Fruit fly (Drosophila melanogaster) whole organism, embryonic: ENCODE measurements around the gene CG15514.

Source experiments
- Abd-B ChIP-seq: fragments of 200-800 bp; sonication (Bioruptor generic); optimal IDR thresholded peaks from 2 replicates; lab custom pipeline; 2018; ENCODE audit warnings: missing biosample characterization, mild to moderate bottlenecking, missing genetic modification characterization, moderate library complexity
- Bdp1 ChIP-seq: fragments of 200-800 bp; sonication (Bioruptor generic); optimal IDR thresholded peaks from 3 replicates; lab custom pipeline; 2016; ENCODE audit warnings: missing biosample characterization, missing genetic modification characterization
- CG10147 ChIP-seq: fragments of 200-800 bp; sonication (Bioruptor generic); optimal IDR thresholded peaks from 2 replicates; lab custom pipeline; 2019; ENCODE audit warnings: missing biosample characterization, mild to moderate bottlenecking, missing genetic modification characterization, moderate library complexity
- CG10274 ChIP-seq: fragments of 200-800 bp; sonication (Bioruptor generic); optimal IDR thresholded peaks from 3 replicates; lab custom pipeline; 2017; ENCODE audit warnings: missing biosample characterization, mild to moderate bottlenecking, missing genetic modification characterization
- CG10462 ChIP-seq: fragments of 200-800 bp; sonication (Bioruptor generic); optimal IDR thresholded peaks from 2 replicates; lab custom pipeline; 2016; ENCODE audit warnings: missing biosample characterization, missing genetic modification characterization
- CG10543 ChIP-seq: fragments of 200-800 bp; sonication (Bioruptor generic); optimal IDR thresholded peaks from 3 replicates; lab custom pipeline; 2017; ENCODE audit warnings: missing biosample characterization, mild to moderate bottlenecking, missing genetic modification characterization, moderate library complexity
- CG11085 ChIP-seq: fragments of 200-800 bp; sonication (Bioruptor generic); IDR thresholded peaks from 2 replicates; pipeline ENCODE4 v1.3.6; 2022; ENCODE audit warnings: missing biosample characterization, missing genetic modification characterization
- CG14050 ChIP-seq: fragments of 200-800 bp; sonication (Bioruptor generic); IDR thresholded peaks from 3 replicates; pipeline ENCODE4 v1.3.6; 2022; ENCODE audit warnings: missing biosample characterization, missing genetic modification characterization
- CG14441 ChIP-seq: fragments of 200-800 bp; sonication (Bioruptor generic); IDR thresholded peaks from 2 replicates; pipeline ENCODE4 v1.3.6; 2022; ENCODE audit warnings: missing biosample characterization, missing genetic modification characterization
- CG16863 ChIP-seq: fragments of 200-800 bp; sonication (Bioruptor generic); optimal IDR thresholded peaks from 3 replicates; lab custom pipeline; 2016; ENCODE audit warnings: missing biosample characterization, missing genetic modification characterization
- CG17186 ChIP-seq: fragments of 200-800 bp; sonication (Bioruptor generic); optimal IDR thresholded peaks from 3 replicates; lab custom pipeline; 2017; ENCODE audit warnings: missing biosample characterization, missing genetic modification reagents, missing genetic modification characterization
- CG18011 ChIP-seq: fragments of 200-800 bp; sonication (Bioruptor generic); optimal IDR thresholded peaks from 2 replicates; lab custom pipeline; 2017; ENCODE audit warnings: missing biosample characterization, missing genetic modification characterization, mild to moderate bottlenecking, moderate library complexity, missing genotype
- CG1832 ChIP-seq: fragments of 200-800 bp; sonication (Bioruptor generic); optimal IDR thresholded peaks from 2 replicates; lab custom pipeline; 2017; ENCODE audit warnings: missing biosample characterization, mild to moderate bottlenecking, missing genetic modification characterization, inconsistent platforms
- CG2120 ChIP-seq: fragments of 200-800 bp; sonication (Bioruptor generic); optimal IDR thresholded peaks from 3 replicates; lab custom pipeline; 2016; ENCODE audit warnings: missing biosample characterization, missing genetic modification characterization
- CG31441 ChIP-seq: fragments of 200-800 bp; sonication (Bioruptor generic); IDR thresholded peaks from 2 replicates; pipeline ENCODE4 v1.3.6; 2022; ENCODE audit warnings: missing biosample characterization, missing genetic modification characterization
- CG3163 ChIP-seq: fragments of 200-800 bp; sonication (Bioruptor generic); optimal IDR thresholded peaks from 3 replicates; lab custom pipeline; 2016; ENCODE audit warnings: missing biosample characterization, missing genetic modification characterization
- CG34422 ChIP-seq: fragments of 200-800 bp; sonication (Bioruptor generic); IDR thresholded peaks from 3 replicates; pipeline ENCODE4 v1.3.6; 2022; ENCODE audit warnings: missing biosample characterization, missing genetic modification characterization
- CG5953 ChIP-seq: fragments of 200-800 bp; sonication (Bioruptor generic); IDR thresholded peaks from 2 replicates; pipeline ENCODE4 v1.3.6; 2022; ENCODE audit warnings: missing biosample characterization, missing genetic modification characterization
- Dp ChIP-seq: fragments of 200-800 bp; sonication (Bioruptor generic); optimal IDR thresholded peaks from 2 replicates; lab custom pipeline; 2018; ENCODE audit warnings: missing biosample characterization, mild to moderate bottlenecking, missing genetic modification characterization, moderate library complexity
- HLH3B ChIP-seq: fragments of 200-800 bp; sonication (Bioruptor generic); IDR thresholded peaks from 2 replicates; pipeline ENCODE4 v1.3.6; 2022; ENCODE audit warnings: missing biosample characterization, missing genetic modification characterization
- Hmr ChIP-seq: fragments of 200-800 bp; sonication (Bioruptor generic); optimal IDR thresholded peaks from 3 replicates; lab custom pipeline; 2017; ENCODE audit warnings: mild to moderate bottlenecking, missing biosample characterization, missing genetic modification reagents, missing genetic modification characterization
- Hmx ChIP-seq: fragments of 200-800 bp; sonication (Bioruptor generic); optimal IDR thresholded peaks from 2 replicates; lab custom pipeline; 2016; ENCODE audit warnings: missing biosample characterization, missing genetic modification characterization
- Myb ChIP-seq: fragments of 200-800 bp; sonication (Bioruptor generic); optimal IDR thresholded peaks from 2 replicates; lab custom pipeline; 2016; ENCODE audit warnings: missing biosample characterization, missing genetic modification characterization
- NC2α ChIP-seq: fragments of 200-800 bp; sonication (Bioruptor generic); optimal IDR thresholded peaks from 2 replicates; lab custom pipeline; 2016; ENCODE audit warnings: missing biosample characterization, missing genetic modification characterization
- PHDP ChIP-seq: fragments of 200-800 bp; sonication (Bioruptor generic); optimal IDR thresholded peaks from 3 replicates; lab custom pipeline; 2018; ENCODE audit warnings: missing biosample characterization, mild to moderate bottlenecking, missing genetic modification characterization, moderate library complexity
- Sin3A ChIP-seq: fragments of >200 bp; optimal IDR thresholded peaks from 2 replicates; lab custom pipeline; 2018
- al ChIP-seq: fragments of 200-800 bp; sonication (Bioruptor generic); IDR thresholded peaks from 2 replicates; pipeline ENCODE4 v1.3.6; 2022; ENCODE audit warnings: missing biosample characterization, missing genetic modification characterization
- ap ChIP-seq: fragments of 200-800 bp; sonication (Bioruptor generic); IDR thresholded peaks from 2 replicates; pipeline ENCODE4 v1.3.6; 2022; ENCODE audit warnings: missing biosample characterization, missing genetic modification characterization
- cas ChIP-seq: fragments of 200-800 bp; sonication (Bioruptor generic); IDR thresholded peaks from 2 replicates; pipeline ENCODE4 v1.3.6; 2022; ENCODE audit warnings: missing biosample characterization, missing genetic modification characterization
- chif ChIP-seq, 2 experiments: fragments of 200-800 bp; sonication (Bioruptor generic); optimal IDR thresholded peaks; 3 replicates each; lab custom pipeline; 2016; ENCODE audit warnings: missing biosample characterization in 2 of 2, missing genetic modification characterization in 2 of 2
- chinmo ChIP-seq: fragments of 200-800 bp; sonication (Bioruptor generic); IDR thresholded peaks from 4 replicates; pipeline ENCODE4 v1.3.6; 2022; ENCODE audit warnings: missing biosample characterization, missing genetic modification characterization; ENCODE audit not compliant: partially characterized antibody
- crc ChIP-seq: fragments of 200-800 bp; sonication (Bioruptor generic); optimal IDR thresholded peaks from 2 replicates; lab custom pipeline; 2016; ENCODE audit warnings: missing biosample characterization, missing genetic modification characterization
- crp ChIP-seq, 2 experiments: fragments of 200-800 bp; sonication (Bioruptor generic); optimal IDR thresholded peaks; 2 replicates in 1 of 2; 3 replicates in 1 of 2; lab custom pipeline; 2017; ENCODE audit warnings: missing biosample characterization in 2 of 2, missing genetic modification characterization in 2 of 2, mild to moderate bottlenecking in 1 of 2, moderate library complexity in 1 of 2
- danr ChIP-seq: fragments of 200-800 bp; sonication (Bioruptor generic); IDR thresholded peaks from 2 replicates; pipeline ENCODE4 v1.3.6; 2022; ENCODE audit warnings: missing biosample characterization, missing genetic modification characterization
- disco-r ChIP-seq: fragments of 200-800 bp; sonication (Bioruptor generic); optimal IDR thresholded peaks from 2 replicates; lab custom pipeline; 2016; ENCODE audit warnings: missing biosample characterization, missing genetic modification characterization
- emc ChIP-seq: fragments of 200-800 bp; sonication (Bioruptor generic); optimal IDR thresholded peaks from 2 replicates; lab custom pipeline; 2016; ENCODE audit warnings: missing biosample characterization, missing genetic modification characterization
- eyg ChIP-seq: fragments of 200-800 bp; sonication (Bioruptor generic); optimal IDR thresholded peaks from 3 replicates; lab custom pipeline; 2016; ENCODE audit warnings: missing biosample characterization, missing genetic modification characterization
- fd64A ChIP-seq: fragments of 200-800 bp; sonication (Bioruptor generic); optimal IDR thresholded peaks from 3 replicates; lab custom pipeline; 2018; ENCODE audit warnings: missing biosample characterization, mild to moderate bottlenecking, missing genetic modification characterization
- fru ChIP-seq: fragments of >200 bp; optimal IDR thresholded peaks from 2 replicates; lab custom pipeline; 2017
- jigr1 ChIP-seq: fragments of 200-800 bp; sonication (Bioruptor generic); IDR thresholded peaks from 3 replicates; pipeline ENCODE4 v1.3.6; 2022; ENCODE audit warnings: missing biosample characterization, missing genetic modification characterization
- jing ChIP-seq: fragments of 200-800 bp; sonication (Bioruptor generic); optimal IDR thresholded peaks from 2 replicates; lab custom pipeline; 2018; ENCODE audit warnings: missing biosample characterization, mild to moderate bottlenecking, missing genetic modification characterization
- lilli ChIP-seq: fragments of 200-800 bp; sonication (Bioruptor generic); optimal IDR thresholded peaks from 3 replicates; lab custom pipeline; 2016; ENCODE audit warnings: missing biosample characterization, missing genetic modification characterization
- luna ChIP-seq: fragments of 200-800 bp; sonication (Bioruptor generic); optimal IDR thresholded peaks from 2 replicates; lab custom pipeline; 2016; ENCODE audit warnings: missing biosample characterization, missing genetic modification characterization
- nom ChIP-seq: fragments of 200-800 bp; sonication (Bioruptor generic); optimal IDR thresholded peaks from 2 replicates; lab custom pipeline; 2017; ENCODE audit warnings: missing biosample characterization, missing genetic modification characterization, mild to moderate bottlenecking, moderate library complexity, missing genetic modification reagents
- pb ChIP-seq: fragments of 200-800 bp; sonication (Bioruptor generic); optimal IDR thresholded peaks from 3 replicates; lab custom pipeline; 2016; ENCODE audit warnings: missing biosample characterization, missing genetic modification characterization
- peb ChIP-seq: fragments of 200-800 bp; sonication (Bioruptor generic); IDR thresholded peaks from 2 replicates; pipeline ENCODE4 v1.3.6; 2022; ENCODE audit warnings: missing biosample characterization, missing genetic modification characterization
- sd ChIP-seq: fragments of 200-800 bp; sonication (Bioruptor generic); optimal IDR thresholded peaks from 3 replicates; lab custom pipeline; 2018; ENCODE audit warnings: missing biosample characterization, mild to moderate bottlenecking, missing genetic modification characterization, moderate library complexity
- shn ChIP-seq: fragments of 200-800 bp; sonication (Bioruptor generic); optimal IDR thresholded peaks from 3 replicates; lab custom pipeline; 2016; ENCODE audit warnings: missing biosample characterization, missing genetic modification characterization
- sisA ChIP-seq: fragments of 200-800 bp; sonication (Bioruptor generic); IDR thresholded peaks from 2 replicates; pipeline ENCODE4 v1.3.6; 2022; ENCODE audit warnings: missing biosample characterization, missing genetic modification characterization
- tio ChIP-seq: fragments of 200-800 bp; sonication (Bioruptor generic); optimal IDR thresholded peaks from 2 replicates; lab custom pipeline; 2017; ENCODE audit warnings: missing biosample characterization, missing genetic modification characterization, inconsistent platforms
- unc-4 ChIP-seq: fragments of 200-800 bp; sonication (Bioruptor generic); IDR thresholded peaks from 2 replicates; pipeline ENCODE4 v1.3.6; 2022; ENCODE audit warnings: missing biosample characterization, missing genetic modification characterization; ENCODE audit not compliant: partially characterized antibody
- wdn ChIP-seq: fragments of 200-800 bp; sonication (Bioruptor generic); IDR thresholded peaks from 2 replicates; pipeline ENCODE4 v1.3.6; 2022; ENCODE audit warnings: missing biosample characterization, missing genetic modification characterization
- yki ChIP-seq: fragments of >200 bp; optimal IDR thresholded peaks from 3 replicates; lab custom pipeline; 2018

Gene CG15514

dm6 chr3R:29841293-29841791, 20.0 kb downstream of the CG15514 start, which contains the start of gene Cad99C (continued):
- TF ChIP-seq shn (GFP tag; lab: Kevin White, UChicago): no peak
- TF ChIP-seq NC2α (GFP tag; lab: Kevin White, UChicago): peak; percentile 11
- TF ChIP-seq cas: no peak
- TF ChIP-seq CG3163 (GFP tag; lab: Kevin White, UChicago): no peak
- no peak for TF ChIP-seq CG11085 (GFP tag; lab: Robert Waterston, UW)
- TF ChIP-seq CG31441 (GFP tag; lab: Robert Waterston, UW): no peak
- no peak for TF ChIP-seq CG10462
- no peak for TF ChIP-seq emc (GFP tag; lab: Kevin White, UChicago)
- no peak for TF ChIP-seq CG14050 (GFP tag; lab: Robert Waterston, UW)
- peak in 1 of 2 experiments; percentile 59 for TF ChIP-seq crp (GFP tag; optimal IDR thresholded peaks at IDR 0.05; lab: Kevin White, UChicago)
- peak; percentile 38 for TF ChIP-seq pb (GFP tag; lab: Kevin White, UChicago)
- TF ChIP-seq CG1832 (GFP tag; lab: Kevin White, UChicago): no peak
- no peak for TF ChIP-seq HLH3B (GFP tag; lab: Robert Waterston, UW)
- TF ChIP-seq lilli (GFP tag; lab: Kevin White, UChicago): no peak
- no peak for TF ChIP-seq al
- TF ChIP-seq danr: no peak
- 0 out of 3 replicates have a peak, but pooled peaks have one; percentile 38 for TF ChIP-seq CG34422 (GFP tag; lab: Robert Waterston, UW)
- no peak for TF ChIP-seq Hmr (GFP tag; lab: Kevin White, UChicago)
- no peak for TF ChIP-seq Sin3A (lab: Kevin White, UChicago)
- TF ChIP-seq eyg (GFP tag; lab: Kevin White, UChicago): no peak
- no peak for TF ChIP-seq CG5953 (GFP tag; lab: Robert Waterston, UW)
- TF ChIP-seq yki (lab: Kevin White, UChicago): no peak
- no peak for TF ChIP-seq sisA
- no peak for TF ChIP-seq Dp (GFP tag; lab: Kevin White, UChicago)
- TF ChIP-seq chinmo (GFP tag; lab: Robert Waterston, UW): peak; percentile 98
- TF ChIP-seq sd (tag; lab: Kevin White, UChicago): peak; percentile 61
- TF ChIP-seq jigr1 (GFP tag; lab: Robert Waterston, UW): no peak
- TF ChIP-seq CG16863 (GFP tag; lab: Kevin White, UChicago): no peak
- TF ChIP-seq chif (GFP tag; optimal IDR thresholded peaks at IDR 0.05; lab: Kevin White, UChicago): no peak
- no peak for TF ChIP-seq Hmx
- TF ChIP-seq wdn: no peak
- TF ChIP-seq CG2120: no peak
- TF ChIP-seq PHDP (tag; lab: Kevin White, UChicago): no peak
- TF ChIP-seq disco-r: no peak
- no peak for TF ChIP-seq CG17186
- TF ChIP-seq fd64A (GFP tag; lab: Kevin White, UChicago): no peak
- TF ChIP-seq fru (lab: Kevin White, UChicago): no peak
- no peak for TF ChIP-seq CG14441
- no peak for TF ChIP-seq ap (GFP tag; lab: Robert Waterston, UW)
- no peak for TF ChIP-seq crc (GFP tag; lab: Kevin White, UChicago)
- TF ChIP-seq Abd-B (GFP tag; lab: Kevin White, UChicago): no peak
- no peak for TF ChIP-seq peb (GFP tag; lab: Robert Waterston, UW)
- no peak for TF ChIP-seq jing (GFP tag; lab: Kevin White, UChicago)
- TF ChIP-seq tio (GFP tag; lab: Kevin White, UChicago): no peak
- no peak for TF ChIP-seq CG10274 (GFP tag; lab: Kevin White, UChicago)
- peak; percentile 50 for TF ChIP-seq nom (GFP tag; lab: Kevin White, UChicago)
- TF ChIP-seq CG10147 (GFP tag; lab: Kevin White, UChicago): no peak
- TF ChIP-seq unc-4 (GFP tag; lab: Robert Waterston, UW): peak; percentile 35; the same call in 1 of the 2 replicates
- TF ChIP-seq luna (GFP tag; lab: Kevin White, UChicago): no peak
- TF ChIP-seq CG18011 (GFP tag; lab: Kevin White, UChicago): no peak
- no peak for TF ChIP-seq Myb (GFP tag; lab: Kevin White, UChicago)
- TF ChIP-seq Bdp1 (GFP tag; lab: Kevin White, UChicago): no peak
- peak; percentile 79 for TF ChIP-seq CG10543 (GFP tag; lab: Kevin White, UChicago)
